Fruit fly (Drosophila melanogaster): Measurements from ENCODE around the gene fru.

- no peak for TF ChIP-seq EcR (GFP tag; optimal IDR thresholded peaks at IDR 0.05)
- no peak for TF ChIP-seq Dll (optimal IDR thresholded peaks at IDR 0.05)
- TF ChIP-seq CG8478 (optimal IDR thresholded peaks at IDR 0.05) = no peak
- TF ChIP-seq pan (optimal IDR thresholded peaks at IDR 0.05) = no peak
- no peak for TF ChIP-seq usp (GFP tag; optimal IDR thresholded peaks at IDR 0.05)
- no peak for TF ChIP-seq psq (optimal IDR thresholded peaks at IDR 0.05)
Observed at dm6 chr3R:18371346-18371745, 174.0 kb downstream of the fru start.

Measured in whole organism.